Fruit fly (Drosophila melanogaster) S2 (cell line): Measurements from ENCODE around the gene CG32181.

Source experiments
- CG8478 ChIP-seq: fragments of >200 bp; optimal IDR thresholded peaks from 2 replicates; lab custom pipeline; 2018
- CTCF ChIP-seq, 2 experiments: fragments of >200 bp; optimal IDR thresholded peaks; 2 replicates each; lab custom pipeline; 2018

DNA sequence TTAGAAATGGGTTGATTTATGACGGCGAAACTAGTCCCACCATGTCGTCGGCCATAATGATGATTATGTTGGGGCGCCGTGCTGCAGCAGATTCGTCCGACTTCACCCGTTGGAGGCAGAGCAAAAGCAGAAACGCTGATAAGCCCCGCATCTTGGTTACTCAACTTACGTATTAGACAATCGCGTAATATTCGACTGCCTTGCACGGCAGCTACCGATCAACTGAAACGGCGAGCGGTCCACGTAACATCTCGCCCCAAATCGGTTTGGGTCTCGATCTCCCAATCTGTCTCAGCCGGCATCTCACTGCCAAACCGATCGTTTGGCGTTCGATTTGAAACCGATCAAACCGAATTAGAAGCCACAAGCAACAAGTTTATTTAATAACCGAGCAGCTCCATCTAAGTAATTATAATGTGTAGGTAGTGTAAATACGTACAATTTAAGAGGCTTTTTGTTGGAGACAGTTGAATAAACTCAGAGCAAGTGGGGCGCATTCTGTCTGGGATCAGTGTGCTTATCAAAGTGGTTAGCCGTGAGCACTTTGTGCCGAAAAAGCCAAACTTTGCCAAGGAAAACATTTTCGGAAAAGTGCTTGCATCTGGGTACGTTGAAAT lies 49.2 kb downstream of the CG32181 start, which contains the start of gene CG32191:
- TF ChIP-seq CG8478 (lab: Kevin White, UChicago) (no peak), CTCF (optimal IDR thresholded peaks at IDR 0.05; lab: Kevin White, UChicago) (no peak)
